Worm (Caenorhabditis elegans): Measurements from ENCODE around the gene nas-4.

ce11 chrIII:6459820-6460219 lies 44.4 kb upstream of the nas-4 start, which contains the start of gene algn-1:
- TF ChIP-seq ztf-29 (GFP tag; IDR thresholded peaks at IDR 0.05), result no peak
- no peak for TF ChIP-seq flt-1 (GFP tag; IDR thresholded peaks at IDR 0.05)
- TF ChIP-seq med-1 (GFP tag; optimal IDR thresholded peaks at IDR 0.05; ENCODE audit: insufficient read depth), result no peak
- TF ChIP-seq tab-1 (GFP tag; IDR thresholded peaks at IDR 0.05), result no peak
- no peak for TF ChIP-seq cog-1 (tag; optimal IDR thresholded peaks at IDR 0.05)
- no peak for TF ChIP-seq ztf-23 (GFP tag; IDR thresholded peaks at IDR 0.05)
- TF ChIP-seq ref-1 (GFP tag; conservative IDR thresholded peaks at IDR 0.05), result no peak

All from whole organism, midembryonic.